Fruit fly (Drosophila melanogaster) whole organism, wandering third instar larva: ENCODE measurements around the gene bchs.

Source experiments
- Abd-B ChIP-seq: fragments of >200 bp; optimal IDR thresholded peaks from 2 replicates; lab custom pipeline; 2017; ENCODE audit warnings: missing biosample characterization, missing genetic modification characterization
- CG32264 ChIP-seq: fragments of 200-800 bp; sonication (Bioruptor generic); optimal IDR thresholded peaks from 2 replicates; lab custom pipeline; 2016; ENCODE audit warnings: missing biosample characterization, missing genetic modification characterization
- CG9705 ChIP-seq: fragments of 200-800 bp; sonication (Bioruptor generic); optimal IDR thresholded peaks from 2 replicates; lab custom pipeline; 2018; ENCODE audit warnings: missing biosample characterization, mild to moderate bottlenecking, missing genetic modification characterization
- CrebA ChIP-seq: fragments of 200-800 bp; sonication (Bioruptor generic); optimal IDR thresholded peaks from 2 replicates; lab custom pipeline; 2016; ENCODE audit warnings: missing biosample characterization, mild to moderate bottlenecking, missing genetic modification characterization, borderline replicate concordance
- Dfd ChIP-seq: fragments of >200 bp; optimal IDR thresholded peaks from 2 replicates; lab custom pipeline; 2017; ENCODE audit warnings: missing biosample characterization, missing genetic modification characterization
- Dif ChIP-seq: fragments of 200-275, 200-300 bp; sonication (Bioruptor generic); optimal IDR thresholded peaks from 2 replicates; lab custom pipeline; 2018; ENCODE audit warnings: missing biosample characterization, missing genetic modification characterization; ENCODE audit not compliant: partially characterized antibody
- GATAd ChIP-seq: sonication (Bioruptor generic); optimal IDR thresholded peaks from 2 replicates; lab custom pipeline; 2016; ENCODE audit warnings: missing biosample characterization, missing genetic modification characterization
- HLH106 ChIP-seq: fragments of 200-800 bp; optimal IDR thresholded peaks from 3 replicates; lab custom pipeline; 2019; ENCODE audit warnings: missing biosample characterization, mild to moderate bottlenecking, missing genetic modification characterization, moderate library complexity
- Hnf4 ChIP-seq: fragments of 200-800 bp; sonication (Bioruptor generic); optimal IDR thresholded peaks from 2 replicates; lab custom pipeline; 2016; ENCODE audit warnings: missing biosample characterization, mild to moderate bottlenecking, missing genetic modification characterization
- Hr78 ChIP-seq: fragments of >200 bp; optimal IDR thresholded peaks from 2 replicates; lab custom pipeline; 2017; ENCODE audit warnings: missing biosample characterization, missing genetic modification characterization
- Hr83 ChIP-seq: fragments of 200-300 bp; sonication (Bioruptor generic); optimal IDR thresholded peaks from 2 replicates; lab custom pipeline; 2016; ENCODE audit warnings: missing biosample characterization, mild to moderate bottlenecking, missing genetic modification characterization, moderate library complexity; ENCODE audit not compliant: poor library complexity, severe bottlenecking
- Jra ChIP-seq: sonication (Bioruptor generic); optimal IDR thresholded peaks from 2 replicates; lab custom pipeline; 2016; ENCODE audit warnings: missing biosample characterization, missing genetic modification characterization
- Myc ChIP-seq: fragments of >200 bp; optimal IDR thresholded peaks from 2 replicates; lab custom pipeline; 2017
- N ChIP-seq: fragments of >200 bp; optimal IDR thresholded peaks from 2 replicates; lab custom pipeline; 2018; ENCODE audit warnings: missing biosample characterization, missing external identifiers, missing genetic modification characterization
- OdsH ChIP-seq: fragments of 200-800 bp; sonication (Bioruptor generic); optimal IDR thresholded peaks from 2 replicates; lab custom pipeline; 2016; ENCODE audit warnings: missing biosample characterization, mild to moderate bottlenecking, missing genetic modification characterization
- Rel ChIP-seq, 2 experiments: fragments of 200-800 bp; sonication (Bioruptor generic) in 1 of 2; optimal IDR thresholded peaks; 2 replicates in 1 of 2; 3 replicates in 1 of 2; lab custom pipeline; 2016 to 2019; ENCODE audit warnings: mild to moderate bottlenecking in 2 of 2, missing biosample characterization in 2 of 2, missing genetic modification characterization in 2 of 2, moderate library complexity in 1 of 2
- Sp1 ChIP-seq: fragments of 200-800 bp; sonication (Bioruptor generic); optimal IDR thresholded peaks from 3 replicates; lab custom pipeline; 2019; ENCODE audit warnings: missing biosample characterization, mild to moderate bottlenecking, missing genetic modification characterization, moderate library complexity
- Vsx2 ChIP-seq: fragments of 200-300, 225-300 bp; sonication (Bioruptor generic); optimal IDR thresholded peaks from 2 replicates; lab custom pipeline; 2018; ENCODE audit warnings: missing biosample characterization, missing genetic modification characterization; ENCODE audit not compliant: partially characterized antibody
- br ChIP-seq: fragments of 200-800 bp; sonication (Bioruptor generic); optimal IDR thresholded peaks from 2 replicates; lab custom pipeline; 2016; ENCODE audit warnings: missing biosample characterization, missing genetic modification characterization
- brk ChIP-seq: fragments of 200-800 bp; sonication (Bioruptor generic); optimal IDR thresholded peaks from 2 replicates; lab custom pipeline; 2016; ENCODE audit warnings: missing biosample characterization, mild to moderate bottlenecking, missing genetic modification characterization
- dl ChIP-seq, 2 experiments: fragments of 175-275, 200-275 bp in 1 of 2; fragments of 200-275 bp in 1 of 2; sonication (Bioruptor generic); optimal IDR thresholded peaks; lab custom pipeline; 2018; ENCODE audit warnings: mild to moderate bottlenecking in 2 of 2, missing biosample characterization in 2 of 2, missing genetic modification characterization in 2 of 2, moderate library complexity in 2 of 2; ENCODE audit not compliant: partially characterized antibody in 2 of 2, insufficient read depth in 1 of 2
- dmrt93B ChIP-seq: fragments of 200-800 bp; sonication (Bioruptor generic); optimal IDR thresholded peaks from 2 replicates; lab custom pipeline; 2018; ENCODE audit warnings: missing biosample characterization, mild to moderate bottlenecking, missing genetic modification characterization
- dsf ChIP-seq: sonication (Bioruptor generic); optimal IDR thresholded peaks from 2 replicates; lab custom pipeline; 2016; ENCODE audit warnings: missing biosample characterization, missing genetic modification characterization, borderline replicate concordance
- ey ChIP-seq: fragments of 200-800 bp; sonication (Bioruptor generic); optimal IDR thresholded peaks from 2 replicates; lab custom pipeline; 2016; ENCODE audit warnings: missing biosample characterization, missing genetic modification characterization
- foxo ChIP-seq, 2 experiments: fragments of 200-800 bp; sonication (Bioruptor generic); optimal IDR thresholded peaks; 2 replicates in 1 of 2; 3 replicates in 1 of 2; lab custom pipeline; 2016 to 2017; ENCODE audit warnings: missing biosample characterization in 2 of 2, missing genetic modification characterization in 2 of 2
- fru ChIP-seq: fragments of 200-800 bp; sonication (Bioruptor generic); optimal IDR thresholded peaks from 3 replicates; lab custom pipeline; 2016; ENCODE audit warnings: missing biosample characterization, mild to moderate bottlenecking, missing genetic modification characterization
- h ChIP-seq: fragments of 200-800 bp; sonication (Bioruptor generic); optimal IDR thresholded peaks from 3 replicates; lab custom pipeline; 2016; ENCODE audit warnings: missing biosample characterization, mild to moderate bottlenecking, missing genetic modification characterization
- jim ChIP-seq: fragments of 175-275, 200-325 bp; sonication (Bioruptor generic); optimal IDR thresholded peaks from 2 replicates; lab custom pipeline; 2016; ENCODE audit warnings: missing biosample characterization, mild to moderate bottlenecking, missing genetic modification characterization
- lola ChIP-seq: fragments of >200 bp; optimal IDR thresholded peaks from 2 replicates; lab custom pipeline; 2017; ENCODE audit warnings: missing biosample characterization, missing genetic modification characterization
- pan ChIP-seq: fragments of >200 bp; optimal IDR thresholded peaks from 2 replicates; lab custom pipeline; 2017
- psq ChIP-seq: fragments of 200-800 bp; sonication (Bioruptor generic); optimal IDR thresholded peaks from 3 replicates; lab custom pipeline; 2017; ENCODE audit warnings: missing biosample characterization, mild to moderate bottlenecking, missing genetic modification characterization, moderate library complexity
- rgr ChIP-seq: fragments of 200-800 bp; sonication (Bioruptor generic); optimal IDR thresholded peaks from 3 replicates; lab custom pipeline; 2016; ENCODE audit warnings: missing biosample characterization, mild to moderate bottlenecking, missing genetic modification characterization
- sage ChIP-seq: fragments of 200-800 bp; sonication (Bioruptor generic); optimal IDR thresholded peaks from 2 replicates; lab custom pipeline; 2016; ENCODE audit warnings: missing biosample characterization, mild to moderate bottlenecking, missing genetic modification characterization
- sv ChIP-seq: fragments of 200-800 bp; sonication (Bioruptor generic); optimal IDR thresholded peaks from 3 replicates; lab custom pipeline; 2016; ENCODE audit warnings: missing biosample characterization, missing genetic modification characterization
- tai ChIP-seq: sonication (Bioruptor generic); optimal IDR thresholded peaks from 2 replicates; lab custom pipeline; 2016; ENCODE audit warnings: missing biosample characterization, missing genetic modification characterization
- usp ChIP-seq: fragments of >200 bp; optimal IDR thresholded peaks from 2 replicates; lab custom pipeline; 2017; ENCODE audit warnings: missing biosample characterization, missing genetic modification characterization
- woc ChIP-seq: sonication (Bioruptor generic); optimal IDR thresholded peaks from 2 replicates; lab custom pipeline; 2016; ENCODE audit warnings: missing biosample characterization, mild to moderate bottlenecking, missing genetic modification characterization

bchs gene

DNA sequence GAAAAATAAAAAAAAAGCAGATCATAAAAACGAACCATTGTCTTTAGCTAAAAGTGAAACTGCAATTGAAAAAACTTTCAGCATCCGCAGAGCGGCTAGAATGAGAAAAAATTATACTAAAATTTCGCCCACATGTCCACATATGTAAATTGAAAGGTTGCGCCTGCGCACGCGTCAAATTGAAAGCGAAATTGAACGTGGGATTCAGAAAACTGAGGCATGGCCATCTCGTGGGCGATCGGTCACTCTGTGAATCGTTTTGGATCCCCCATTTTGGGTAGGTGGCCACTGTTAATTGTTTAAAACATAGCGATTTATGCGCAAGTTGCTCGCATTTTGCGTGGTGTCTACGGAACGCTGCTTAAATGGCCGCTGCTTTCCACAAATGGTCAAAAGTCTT, 12.4 kb upstream of the bchs start:
- TF ChIP-seq Sp1 (GFP tag; lab: Kevin White, UChicago) (no peak), OdsH (GFP tag; lab: Kevin White, UChicago) (no peak), Jra (GFP tag; lab: Kevin White, UChicago) (no peak), N (GFP tag; lab: Kevin White, UChicago) (no peak), Hnf4 (GFP tag; lab: Kevin White, UChicago) (no peak), jim (no peak), dl (GFP tag; optimal IDR thresholded peaks at IDR 0.05; lab: Kevin White, UChicago; ENCODE audit: insufficient read depth in 1 of 2, partially characterized antibody in 2 of 2) (no peak), Hr83 (GFP tag; lab: Kevin White, UChicago) (no peak)

- TF ChIP-seq fru (GFP tag; lab: Kevin White, UChicago) (no peak), ey (GFP tag; lab: Kevin White, UChicago) (no peak), Dif (GFP tag; lab: Kevin White, UChicago) (no peak), OdsH (GFP tag; lab: Kevin White, UChicago) (no peak), rgr (no peak), Sp1 (GFP tag; lab: Kevin White, UChicago) (no peak), CG32264 (GFP tag; lab: Kevin White, UChicago) (no peak), sv (no peak), jim (no peak), h (no peak), CrebA (GFP tag; lab: Kevin White, UChicago) (no peak), Vsx2 (no peak), dsf (GFP tag; lab: Kevin White, UChicago) (no peak), HLH106 (no peak)
Measured at dm6 chr2L:5899170-5899708, 7.7 kb upstream of the bchs start.

DNA sequence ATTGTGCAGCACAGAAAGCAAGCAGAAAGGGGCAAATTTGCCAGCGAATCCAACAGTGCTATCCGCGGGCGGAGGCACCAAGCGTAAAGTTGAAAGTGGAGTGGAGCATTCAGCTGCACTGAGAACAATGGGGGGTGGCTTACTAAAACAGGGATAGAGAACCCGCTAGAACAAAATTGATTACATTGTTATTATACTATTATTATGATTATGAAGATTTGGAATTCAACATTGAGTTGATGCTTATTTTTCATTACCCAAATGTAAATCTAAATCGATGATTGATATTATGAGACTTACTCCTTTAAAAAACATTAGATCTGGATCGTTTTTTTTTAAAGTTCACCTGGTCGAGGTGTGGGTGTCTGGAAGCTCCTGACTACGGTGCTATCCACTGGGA, 5.4 kb upstream of the bchs start:
- no peak for TF ChIP-seq brk (GFP tag; lab: Kevin White, UChicago)

DNA sequence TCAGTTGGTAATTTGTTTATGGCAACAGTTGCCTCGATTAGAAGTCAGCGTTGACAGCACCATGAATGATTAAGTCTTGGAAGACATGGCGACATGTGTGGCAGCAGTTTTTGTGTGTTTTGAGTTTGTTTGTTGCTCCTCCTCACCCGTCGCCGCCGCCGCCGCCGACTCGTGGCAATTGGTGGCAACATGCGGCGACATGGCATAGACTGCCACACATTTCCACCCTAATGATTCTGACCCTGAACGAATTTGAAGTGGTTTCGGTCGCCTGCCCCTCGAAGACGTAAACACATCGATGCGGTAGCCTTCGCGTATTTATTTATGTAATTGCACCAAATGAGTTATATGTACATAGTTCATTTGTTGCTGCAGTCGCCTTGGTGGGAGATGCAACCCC, 4.1 kb upstream of the bchs start:
- TF ChIP-seq woc (GFP tag; lab: Kevin White, UChicago) (no peak), Sp1 (GFP tag; lab: Kevin White, UChicago) (no peak), sv (no peak), foxo (GFP tag; optimal IDR thresholded peaks at IDR 0.05; lab: Kevin White, UChicago) (no peak), fru (GFP tag; lab: Kevin White, UChicago) (no peak), sage (GFP tag; lab: Kevin White, UChicago) (no peak), pan (no peak)
- TF ChIP-seq, all 38 proteins: peak for 0

dm6 chr2L:5904585-5904984, 2.4 kb upstream of the bchs start, which contains the start of gene CG9021:
TSS of gene CG9021 (minus strand) at chr2L:5904689.
- no peak for TF ChIP-seq dl (GFP tag; optimal IDR thresholded peaks at IDR 0.05; lab: Kevin White, UChicago; ENCODE audit: insufficient read depth in 1 of 2, partially characterized antibody in 2 of 2)
- TF ChIP-seq OdsH (GFP tag; lab: Kevin White, UChicago), result peak; percentile 71
- TF ChIP-seq jim, result no peak
- TF ChIP-seq CG9705, result peak; percentile 63
- TF ChIP-seq pan, result no peak
- no peak for TF ChIP-seq Rel (GFP tag; optimal IDR thresholded peaks at IDR 0.05; lab: Kevin White, UChicago)
- no peak for TF ChIP-seq Rel (tag; optimal IDR thresholded peaks at IDR 0.05; lab: Kevin White, UChicago)
- TF ChIP-seq Abd-B, result no peak
- TF ChIP-seq psq (GFP tag; lab: Kevin White, UChicago), result peak; percentile 48
- TF ChIP-seq Dfd (GFP tag; lab: Kevin White, UChicago), result no peak
- TF ChIP-seq ey (GFP tag; lab: Kevin White, UChicago), result peak; percentile 21
- TF ChIP-seq woc (GFP tag; lab: Kevin White, UChicago), result no peak
- TF ChIP-seq fru (GFP tag; lab: Kevin White, UChicago), result peak; percentile 30
- peak; percentile 76 for TF ChIP-seq rgr
- TF ChIP-seq Hnf4 (GFP tag; lab: Kevin White, UChicago), result peak; percentile 88
- TF ChIP-seq GATAd, result peak; percentile 27
- no peak for TF ChIP-seq Vsx2
- TF ChIP-seq HLH106, result peak; percentile 32
- no peak for TF ChIP-seq sv
- TF ChIP-seq CrebA (GFP tag; lab: Kevin White, UChicago), result no peak
- no peak for TF ChIP-seq Hr78
- TF ChIP-seq tai (GFP tag; lab: Kevin White, UChicago), result peak; percentile 87
- peak; percentile 51 for TF ChIP-seq Jra (GFP tag; lab: Kevin White, UChicago)
- peak; percentile 49 for TF ChIP-seq dmrt93B (GFP tag; lab: Kevin White, UChicago)
- TF ChIP-seq Dif (GFP tag; lab: Kevin White, UChicago), result no peak
- TF ChIP-seq br, result peak; percentile 76
- TF ChIP-seq CG32264 (GFP tag; lab: Kevin White, UChicago), result peak; percentile 32
- peak; percentile 54 for TF ChIP-seq dsf (GFP tag; lab: Kevin White, UChicago)
- TF ChIP-seq sage (GFP tag; lab: Kevin White, UChicago), result no peak
- no peak for TF ChIP-seq usp
- TF ChIP-seq Hr83 (GFP tag; lab: Kevin White, UChicago), result peak; percentile 91
- peak in 1 of 2 experiments; percentile 52 for TF ChIP-seq foxo (GFP tag; optimal IDR thresholded peaks at IDR 0.05; lab: Kevin White, UChicago)
- no peak for TF ChIP-seq Myc (lab: Kevin White, UChicago)
- TF ChIP-seq lola (GFP tag; lab: Kevin White, UChicago), result no peak
- TF ChIP-seq brk (GFP tag; lab: Kevin White, UChicago), result no peak
- peak; percentile 69 for TF ChIP-seq h
